Fruit fly (Drosophila melanogaster) whole organism, embryonic: ENCODE measurements around the gene CG15773.

Experiments used
- ATbp ChIP-seq: fragments of 200-800 bp; sonication (Bioruptor generic); optimal IDR thresholded peaks from 2 replicates; lab custom pipeline; 2017; ENCODE audit warnings: missing biosample characterization, mild to moderate bottlenecking, missing genetic modification characterization, missing genetic modification reagents
- Asciz ChIP-seq: fragments of 200-800 bp; sonication (Bioruptor generic); optimal IDR thresholded peaks from 2 replicates; lab custom pipeline; 2017; ENCODE audit warnings: missing biosample characterization, mild to moderate bottlenecking, missing genetic modification characterization, missing genetic modification reagents
- B-H2 ChIP-seq: fragments of 200-800 bp; sonication (Bioruptor generic); optimal IDR thresholded peaks from 2 replicates; lab custom pipeline; 2018; ENCODE audit warnings: missing biosample characterization, mild to moderate bottlenecking, missing genetic modification characterization
- BtbVII ChIP-seq: fragments of 200-800 bp; sonication (Bioruptor generic); optimal IDR thresholded peaks from 3 replicates; lab custom pipeline; 2017; ENCODE audit warnings: missing biosample characterization, mild to moderate bottlenecking, missing genetic modification characterization
- CG10321 ChIP-seq: fragments of 200-800 bp; sonication (Bioruptor generic); IDR thresholded peaks from 2 replicates; pipeline ENCODE4 v1.3.6; 2022; ENCODE audit warnings: missing biosample characterization, missing genetic modification characterization
- CG11085 ChIP-seq: fragments of 200-800 bp; sonication (Bioruptor generic); IDR thresholded peaks from 2 replicates; pipeline ENCODE4 v1.3.6; 2022; ENCODE audit warnings: missing biosample characterization, missing genetic modification characterization
- CG14014 ChIP-seq: fragments of 200-800 bp; sonication (Bioruptor generic); IDR thresholded peaks from 2 replicates; pipeline ENCODE4 v1.3.6; 2022; ENCODE audit warnings: missing biosample characterization, missing genetic modification characterization
- CG16813 ChIP-seq: fragments of 200-800 bp; sonication (Bioruptor generic); IDR thresholded peaks from 3 replicates; pipeline ENCODE4 v1.3.6; 2022; ENCODE audit warnings: missing biosample characterization, missing genetic modification characterization; ENCODE audit not compliant: partially characterized antibody
- CG1792 ChIP-seq: fragments of 200-800 bp; sonication (Bioruptor generic); optimal IDR thresholded peaks from 2 replicates; lab custom pipeline; 2016; ENCODE audit warnings: missing biosample characterization, missing genetic modification characterization
- CG18476 ChIP-seq: fragments of 200-800 bp; sonication (Bioruptor generic); optimal IDR thresholded peaks from 2 replicates; lab custom pipeline; 2016; ENCODE audit warnings: missing biosample characterization, mild to moderate bottlenecking, missing genetic modification characterization
- CG31365 ChIP-seq: fragments of 200-800 bp; sonication (Bioruptor generic); optimal IDR thresholded peaks from 2 replicates; lab custom pipeline; 2018; ENCODE audit warnings: missing biosample characterization, mild to moderate bottlenecking, missing genetic modification characterization
- CG3726 ChIP-seq: fragments of 200-800 bp; sonication (Bioruptor generic); IDR thresholded peaks from 3 replicates; pipeline ENCODE4, ENCODE4 v1.3.6; 2022; ENCODE audit warnings: missing biosample characterization, missing genetic modification characterization
- CG3847 ChIP-seq: fragments of 200-800 bp; sonication (Bioruptor generic); IDR thresholded peaks from 2 replicates; pipeline ENCODE4 v1.3.6; 2022; ENCODE audit warnings: missing biosample characterization, missing genetic modification characterization
- CG4328 ChIP-seq: fragments of 200-800 bp; sonication (Bioruptor generic); optimal IDR thresholded peaks from 3 replicates; lab custom pipeline; 2017; ENCODE audit warnings: missing biosample characterization, missing genetic modification reagents, missing genetic modification characterization
- CG6654 ChIP-seq: fragments of 200-800 bp; sonication (Bioruptor generic); optimal IDR thresholded peaks from 2 replicates; lab custom pipeline; 2017; ENCODE audit warnings: missing biosample characterization, mild to moderate bottlenecking, missing genetic modification characterization
- CG6683 ChIP-seq: fragments of 200-800 bp; sonication (Bioruptor generic); optimal IDR thresholded peaks from 2 replicates; lab custom pipeline; 2017; ENCODE audit warnings: missing biosample characterization, mild to moderate bottlenecking, missing genetic modification characterization, missing genetic modification reagents
- CG7928 ChIP-seq: fragments of 200-800 bp; sonication (Bioruptor generic); optimal IDR thresholded peaks from 2 replicates; lab custom pipeline; 2017; ENCODE audit warnings: missing biosample characterization, mild to moderate bottlenecking, missing genetic modification characterization
- CG8089 ChIP-seq: fragments of 200-800 bp; sonication (Bioruptor generic); optimal IDR thresholded peaks from 3 replicates; lab custom pipeline; 2016; ENCODE audit warnings: missing biosample characterization, missing genetic modification characterization
- CG9817 ChIP-seq: fragments of 200-800 bp; sonication (Bioruptor generic); optimal IDR thresholded peaks from 2 replicates; lab custom pipeline; 2018; ENCODE audit warnings: missing biosample characterization, mild to moderate bottlenecking, missing genetic modification characterization, moderate library complexity
- CG9932 ChIP-seq: fragments of 200-800 bp; sonication (Bioruptor generic); IDR thresholded peaks from 2 replicates; pipeline ENCODE4 v1.3.6; 2022; ENCODE audit warnings: missing biosample characterization, missing genetic modification characterization
- Chrac-16 ChIP-seq: fragments of 200-800 bp; sonication (Bioruptor generic); optimal IDR thresholded peaks from 3 replicates; lab custom pipeline; 2016; ENCODE audit warnings: missing biosample characterization, missing genetic modification characterization
- D ChIP-seq, 2 experiments: fragments of 200-800 bp in 1 of 2; fragments of >200 bp in 1 of 2; sonication (Bioruptor generic) in 1 of 2; optimal IDR thresholded peaks; 2 replicates in 1 of 2; 3 replicates in 1 of 2; lab custom pipeline; 2017; ENCODE audit warnings: mild to moderate bottlenecking in 1 of 2, missing biosample characterization in 1 of 2, missing genetic modification characterization in 1 of 2, missing genetic modification reagents in 1 of 2
- ERR ChIP-seq: fragments of 200-800 bp; sonication (Bioruptor generic); optimal IDR thresholded peaks from 2 replicates; lab custom pipeline; 2016; ENCODE audit warnings: missing biosample characterization, missing genetic modification characterization
- HLH54F ChIP-seq: fragments of 200-800 bp; sonication (Bioruptor generic); optimal IDR thresholded peaks from 3 replicates; lab custom pipeline; 2016; ENCODE audit warnings: missing biosample characterization, missing genetic modification characterization
- Hand ChIP-seq: fragments of 200-800 bp; sonication (Bioruptor generic); optimal IDR thresholded peaks from 2 replicates; lab custom pipeline; 2017; ENCODE audit warnings: mild to moderate bottlenecking, missing biosample characterization, missing genetic modification reagents, missing genetic modification characterization
- Hsf ChIP-seq: fragments of 200-800 bp; sonication (Bioruptor generic); optimal IDR thresholded peaks from 3 replicates; lab custom pipeline; 2016; ENCODE audit warnings: missing biosample characterization, missing genetic modification characterization
- Kr ChIP-seq: fragments of 200-800 bp; sonication (Bioruptor generic); optimal IDR thresholded peaks from 2 replicates; lab custom pipeline; 2017; ENCODE audit warnings: missing biosample characterization, mild to moderate bottlenecking, missing genetic modification characterization
- Mes4 ChIP-seq: fragments of 200-800 bp; sonication (Bioruptor generic); optimal IDR thresholded peaks from 2 replicates; lab custom pipeline; 2016; ENCODE audit warnings: missing biosample characterization, missing genetic modification characterization
- NC2α ChIP-seq: fragments of 200-800 bp; sonication (Bioruptor generic); optimal IDR thresholded peaks from 2 replicates; lab custom pipeline; 2016; ENCODE audit warnings: missing biosample characterization, missing genetic modification characterization
- Sin3A ChIP-seq: fragments of >200 bp; optimal IDR thresholded peaks from 2 replicates; lab custom pipeline; 2018
- TFAM ChIP-seq: fragments of 200-800 bp; sonication (Bioruptor generic); optimal IDR thresholded peaks from 2 replicates; lab custom pipeline; 2017; ENCODE audit warnings: missing biosample characterization, missing genetic modification characterization, inconsistent platforms
- Tbp ChIP-seq: fragments of >200 bp; optimal IDR thresholded peaks from 2 replicates; lab custom pipeline; 2018; ENCODE audit warnings: missing biosample characterization, missing genetic modification characterization
- abd-A ChIP-seq: fragments of 200-800 bp; sonication (Bioruptor generic); optimal IDR thresholded peaks from 3 replicates; lab custom pipeline; 2019; ENCODE audit warnings: missing biosample characterization, mild to moderate bottlenecking, missing genetic modification characterization, moderate library complexity
- btn ChIP-seq: fragments of 200-800 bp; sonication (Bioruptor generic); optimal IDR thresholded peaks from 2 replicates; lab custom pipeline; 2016; ENCODE audit warnings: missing biosample characterization, missing genetic modification characterization
- da ChIP-seq: fragments of 200-800 bp; sonication (Bioruptor generic); optimal IDR thresholded peaks from 2 replicates; lab custom pipeline; 2016; ENCODE audit warnings: missing biosample characterization, missing genetic modification characterization
- danr ChIP-seq: fragments of 200-800 bp; sonication (Bioruptor generic); IDR thresholded peaks from 2 replicates; pipeline ENCODE4 v1.3.6; 2022; ENCODE audit warnings: missing biosample characterization, missing genetic modification characterization
- dmrt11E ChIP-seq: fragments of 200-800 bp; sonication (Bioruptor generic); optimal IDR thresholded peaks from 3 replicates; lab custom pipeline; 2018; ENCODE audit warnings: missing biosample characterization, mild to moderate bottlenecking, missing genetic modification characterization, moderate library complexity
- ftz-f1 ChIP-seq: fragments of 200-800 bp; sonication (Bioruptor generic); optimal IDR thresholded peaks from 2 replicates; lab custom pipeline; 2016; ENCODE audit warnings: missing biosample characterization, missing genetic modification characterization
- lbe ChIP-seq: fragments of 200-800 bp; sonication (Bioruptor generic); optimal IDR thresholded peaks from 2 replicates; lab custom pipeline; 2016; ENCODE audit warnings: missing biosample characterization, mild to moderate bottlenecking, missing genetic modification characterization
- nom ChIP-seq: fragments of 200-800 bp; sonication (Bioruptor generic); optimal IDR thresholded peaks from 2 replicates; lab custom pipeline; 2017; ENCODE audit warnings: missing biosample characterization, missing genetic modification characterization, mild to moderate bottlenecking, moderate library complexity, missing genetic modification reagents
- p53 ChIP-seq: fragments of 200-800 bp; sonication (Bioruptor generic); optimal IDR thresholded peaks from 2 replicates; lab custom pipeline; 2016; ENCODE audit warnings: missing biosample characterization, missing genetic modification characterization
- pnt ChIP-seq: fragments of 200-800 bp; sonication (Bioruptor generic); optimal IDR thresholded peaks from 3 replicates; lab custom pipeline; 2016; ENCODE audit warnings: missing biosample characterization, missing genetic modification characterization
- repo ChIP-seq: fragments of 200-800 bp; sonication (Bioruptor generic); optimal IDR thresholded peaks from 2 replicates; lab custom pipeline; 2016; ENCODE audit warnings: missing biosample characterization, missing genetic modification characterization
- salm ChIP-seq: fragments of 200-800 bp; sonication (Bioruptor generic); optimal IDR thresholded peaks from 2 replicates; lab custom pipeline; 2018; ENCODE audit warnings: missing biosample characterization, mild to moderate bottlenecking, missing genetic modification characterization
- slp2 ChIP-seq: fragments of 200-800 bp; sonication (Bioruptor generic); optimal IDR thresholded peaks from 2 replicates; lab custom pipeline; 2016; ENCODE audit warnings: missing biosample characterization, missing genetic modification characterization
- sug ChIP-seq: fragments of 200-800 bp; optimal IDR thresholded peaks from 2 replicates; lab custom pipeline; 2019; ENCODE audit warnings: missing biosample characterization, mild to moderate bottlenecking, missing genetic modification characterization, moderate library complexity
- tio ChIP-seq: fragments of 200-800 bp; sonication (Bioruptor generic); optimal IDR thresholded peaks from 2 replicates; lab custom pipeline; 2017; ENCODE audit warnings: missing biosample characterization, missing genetic modification characterization, inconsistent platforms
- zen2 ChIP-seq: fragments of 200-800 bp; sonication (Bioruptor generic); IDR thresholded peaks from 3 replicates; pipeline ENCODE4 v1.3.6; 2022; ENCODE audit warnings: missing biosample characterization, missing genetic modification characterization; ENCODE audit not compliant: partially characterized antibody
- zf30C ChIP-seq: fragments of 200-800 bp; sonication (Bioruptor generic); optimal IDR thresholded peaks from 3 replicates; lab custom pipeline; 2018; ENCODE audit warnings: missing biosample characterization, mild to moderate bottlenecking, missing genetic modification characterization
- zfh2 ChIP-seq: fragments of 200-800 bp; sonication (Bioruptor generic); optimal IDR thresholded peaks from 2 replicates; lab custom pipeline; 2016; ENCODE audit warnings: missing biosample characterization, missing genetic modification characterization

CG15773 gene

dm6 chrX:5735268-5735941, 2.9 kb downstream of the CG15773 start (continued):
- TF ChIP-seq ATbp (GFP tag; lab: Kevin White, UChicago) (peak; percentile 45), danr (no peak), B-H2 (GFP tag; lab: Kevin White, UChicago) (no peak), CG8089 (GFP tag; lab: Kevin White, UChicago) (peak; percentile 36), CG7928 (GFP tag; lab: Kevin White, UChicago) (no peak), CG1792 (GFP tag; lab: Kevin White, UChicago) (no peak), tio (peak; percentile 62), Mes4 (GFP tag; lab: Kevin White, UChicago) (peak; percentile 8), btn (GFP tag; lab: Kevin White, UChicago) (no peak), D (optimal IDR thresholded peaks at IDR 0.05; lab: Kevin White, UChicago) (no peak), D (GFP tag; optimal IDR thresholded peaks at IDR 0.05; lab: Kevin White, UChicago) (peak; percentile 47), Tbp (no peak), BtbVII (GFP tag; lab: Kevin White, UChicago) (peak; percentile 21), zf30C (GFP tag; lab: Kevin White, UChicago) (no peak), CG9817 (peak; percentile 75), TFAM (GFP tag; lab: Kevin White, UChicago) (no peak), CG18476 (GFP tag; lab: Kevin White, UChicago) (peak; percentile 34), sug (tag; lab: Kevin White, UChicago) (peak; percentile 26), zen2 (GFP tag; lab: Robert Waterston, UW) (no peak), NC2α (GFP tag; lab: Kevin White, UChicago) (no peak), Hand (peak; percentile 59), da (no peak), HLH54F (GFP tag; lab: Kevin White, UChicago) (peak; percentile 40), Sin3A (lab: Kevin White, UChicago) (no peak), CG11085 (GFP tag; lab: Robert Waterston, UW) (peak; percentile 54), lbe (peak; percentile 80), Chrac-16 (GFP tag; lab: Kevin White, UChicago) (peak; percentile 70), Hsf (GFP tag; lab: Kevin White, UChicago) (peak; percentile 79), CG4328 (no peak), dmrt11E (peak; percentile 73), ERR (GFP tag; lab: Kevin White, UChicago) (peak; percentile 33), slp2 (peak; percentile 21), pnt (GFP tag; lab: Kevin White, UChicago) (peak; percentile 38), salm (tag; lab: Kevin White, UChicago) (peak; percentile 48), CG6683 (GFP tag; lab: Kevin White, UChicago) (peak; percentile 29), CG16813 (GFP tag; lab: Robert Waterston, UW) (no peak), CG10321 (GFP tag; lab: Robert Waterston, UW) (peak; percentile 38; the same call in 1 of the 2 replicates), Asciz (GFP tag; lab: Kevin White, UChicago) (peak; percentile 49), p53 (GFP tag; lab: Kevin White, UChicago) (no peak), CG6654 (GFP tag; lab: Kevin White, UChicago) (no peak), CG31365 (tag; lab: Kevin White, UChicago) (peak; percentile 7), ftz-f1 (no peak), repo (GFP tag; lab: Kevin White, UChicago) (no peak), CG3726 (GFP tag; lab: Robert Waterston, UW) (0 out of 3 replicates have a peak, but pooled peaks have one; percentile 44), Kr (GFP tag; lab: Kevin White, UChicago) (no peak), CG14014 (GFP tag; lab: Robert Waterston, UW) (peak; percentile 81), nom (GFP tag; lab: Kevin White, UChicago) (peak; percentile 51), abd-A (no peak), zfh2 (GFP tag; lab: Kevin White, UChicago) (peak; percentile 34), CG9932 (GFP tag; lab: Robert Waterston, UW) (peak; percentile 73), CG3847 (peak; percentile 72)
